Fruit fly (Drosophila melanogaster) whole organism, embryonic: ENCODE results near the gene CG7810.

Experiments used
- Ada2b ChIP-seq: fragments of 200-800 bp; sonication (Bioruptor generic); IDR thresholded peaks from 2 replicates; pipeline ENCODE4 v1.3.6; 2022; ENCODE audit warnings: missing biosample characterization, missing genetic modification characterization
- B-H2 ChIP-seq: fragments of 200-800 bp; sonication (Bioruptor generic); optimal IDR thresholded peaks from 2 replicates; lab custom pipeline; 2018; ENCODE audit warnings: missing biosample characterization, mild to moderate bottlenecking, missing genetic modification characterization
- Bdp1 ChIP-seq: fragments of 200-800 bp; sonication (Bioruptor generic); optimal IDR thresholded peaks from 3 replicates; lab custom pipeline; 2016; ENCODE audit warnings: missing biosample characterization, missing genetic modification characterization
- CG10147 ChIP-seq: fragments of 200-800 bp; sonication (Bioruptor generic); optimal IDR thresholded peaks from 2 replicates; lab custom pipeline; 2019; ENCODE audit warnings: missing biosample characterization, mild to moderate bottlenecking, missing genetic modification characterization, moderate library complexity
- CG10462 ChIP-seq: fragments of 200-800 bp; sonication (Bioruptor generic); optimal IDR thresholded peaks from 2 replicates; lab custom pipeline; 2016; ENCODE audit warnings: missing biosample characterization, missing genetic modification characterization
- CG10565 ChIP-seq: fragments of 200-800 bp; sonication (Bioruptor generic); optimal IDR thresholded peaks from 3 replicates; lab custom pipeline; 2016; ENCODE audit warnings: missing biosample characterization, mild to moderate bottlenecking, missing genetic modification characterization
- CG12104 ChIP-seq: fragments of 200-800 bp; sonication (Bioruptor generic); optimal IDR thresholded peaks from 3 replicates; lab custom pipeline; 2016; ENCODE audit warnings: missing biosample characterization, missing genetic modification characterization
- CG12155 ChIP-seq: fragments of 200-800 bp; sonication (Bioruptor generic); optimal IDR thresholded peaks from 3 replicates; lab custom pipeline; 2016; ENCODE audit warnings: missing biosample characterization, missing genetic modification characterization
- CG15011 ChIP-seq: fragments of 200-800 bp; sonication (Bioruptor generic); optimal IDR thresholded peaks from 3 replicates; lab custom pipeline; 2018; ENCODE audit warnings: missing biosample characterization, mild to moderate bottlenecking, missing genetic modification characterization
- CG15514 ChIP-seq: fragments of 200-800 bp; sonication (Bioruptor generic); optimal IDR thresholded peaks from 3 replicates; lab custom pipeline; 2017; ENCODE audit warnings: missing biosample characterization, missing genetic modification characterization, mild to moderate bottlenecking, moderate library complexity, missing genetic modification reagents
- CG1602 ChIP-seq: fragments of 200-800 bp; sonication (Bioruptor generic); optimal IDR thresholded peaks from 3 replicates; lab custom pipeline; 2016; ENCODE audit warnings: missing biosample characterization, missing genetic modification characterization
- CG2116 ChIP-seq: fragments of 200-800 bp; sonication (Bioruptor generic); optimal IDR thresholded peaks from 3 replicates; lab custom pipeline; 2018; ENCODE audit warnings: missing biosample characterization, mild to moderate bottlenecking, missing genetic modification characterization
- CG2129 ChIP-seq: fragments of 200-800 bp; sonication (Bioruptor generic); IDR thresholded peaks from 2 replicates; pipeline ENCODE4 v1.3.6; 2022; ENCODE audit warnings: missing biosample characterization, missing genetic modification characterization; ENCODE audit not compliant: partially characterized antibody
- CG2202 ChIP-seq: fragments of 200-800 bp; sonication (Bioruptor generic); optimal IDR thresholded peaks from 2 replicates; lab custom pipeline; 2018; ENCODE audit warnings: missing biosample characterization, mild to moderate bottlenecking, missing genetic modification characterization
- CG32532 ChIP-seq: fragments of 200-800 bp; sonication (Bioruptor generic); IDR thresholded peaks from 2 replicates; pipeline ENCODE4 v1.3.6; 2022; ENCODE audit warnings: missing biosample characterization, missing genetic modification characterization
- CG32767 ChIP-seq: fragments of 200-800 bp; sonication (Bioruptor generic); IDR thresholded peaks from 2 replicates; pipeline ENCODE4 v1.3.6; 2022; ENCODE audit warnings: missing biosample characterization, missing genetic modification characterization
- CG4360 ChIP-seq: fragments of 200-800 bp; sonication (Bioruptor generic); IDR thresholded peaks from 2 replicates; pipeline ENCODE4 v1.3.6; 2022; ENCODE audit warnings: missing biosample characterization, missing genetic modification characterization
- CG4617 ChIP-seq: fragments of 200-800 bp; sonication (Bioruptor generic); optimal IDR thresholded peaks from 3 replicates; lab custom pipeline; 2016; ENCODE audit warnings: missing biosample characterization, missing genetic modification characterization, borderline replicate concordance
- CG4707 ChIP-seq: fragments of 200-800 bp; sonication (Bioruptor generic); optimal IDR thresholded peaks from 2 replicates; lab custom pipeline; 2018; ENCODE audit warnings: missing biosample characterization, mild to moderate bottlenecking, missing genetic modification characterization, moderate library complexity
- CG5953 ChIP-seq: fragments of 200-800 bp; sonication (Bioruptor generic); IDR thresholded peaks from 2 replicates; pipeline ENCODE4 v1.3.6; 2022; ENCODE audit warnings: missing biosample characterization, missing genetic modification characterization
- CG8765 ChIP-seq: fragments of 200-800 bp; sonication (Bioruptor generic); IDR thresholded peaks from 2 replicates; pipeline ENCODE4 v1.3.6; 2022; ENCODE audit warnings: missing biosample characterization, missing genetic modification characterization
- HLH3B ChIP-seq: fragments of 200-800 bp; sonication (Bioruptor generic); IDR thresholded peaks from 2 replicates; pipeline ENCODE4 v1.3.6; 2022; ENCODE audit warnings: missing biosample characterization, missing genetic modification characterization
- Hand ChIP-seq: fragments of 200-800 bp; sonication (Bioruptor generic); optimal IDR thresholded peaks from 2 replicates; lab custom pipeline; 2017; ENCODE audit warnings: mild to moderate bottlenecking, missing biosample characterization, missing genetic modification reagents, missing genetic modification characterization
- Hr78 ChIP-seq, 2 experiments: fragments of 200-800 bp in 1 of 2; fragments of >200 bp in 1 of 2; sonication (Bioruptor generic) in 1 of 2; optimal IDR thresholded peaks; 2 replicates each; lab custom pipeline; 2017 to 2019; ENCODE audit warnings: missing biosample characterization in 2 of 2, missing genetic modification characterization in 2 of 2, mild to moderate bottlenecking in 1 of 2, moderate library complexity in 1 of 2
- Kr ChIP-seq: fragments of 200-800 bp; sonication (Bioruptor generic); optimal IDR thresholded peaks from 2 replicates; lab custom pipeline; 2017; ENCODE audit warnings: missing biosample characterization, mild to moderate bottlenecking, missing genetic modification characterization
- Lim3 ChIP-seq: fragments of 200-800 bp; sonication (Bioruptor generic); IDR thresholded peaks from 2 replicates; pipeline ENCODE4 v1.3.6; 2022; ENCODE audit warnings: missing biosample characterization, missing genetic modification characterization
- MBD-R2 ChIP-seq: fragments of 200-800 bp; sonication (Bioruptor generic); IDR thresholded peaks from 2 replicates; pipeline ENCODE4 v1.3.6; 2022; ENCODE audit warnings: missing biosample characterization, missing genetic modification characterization
- Med ChIP-seq: fragments of 200-800 bp; sonication (Bioruptor generic); peaks from one replicate; lab custom pipeline; 2016; ENCODE audit warnings: missing biosample characterization, missing genetic modification characterization, mild to moderate bottlenecking, inconsistent platforms, moderate library complexity
- Oli ChIP-seq: fragments of 200-800 bp; sonication (Bioruptor generic); optimal IDR thresholded peaks from 2 replicates; lab custom pipeline; 2018; ENCODE audit warnings: missing biosample characterization, mild to moderate bottlenecking, missing genetic modification characterization, moderate library complexity
- Poxn ChIP-seq: fragments of 200-800 bp; sonication (Bioruptor generic); IDR thresholded peaks from 2 replicates; pipeline ENCODE4 v1.3.6; 2022; ENCODE audit warnings: missing biosample characterization, missing genetic modification characterization
- Sox102F ChIP-seq: fragments of 200-800 bp; sonication (Bioruptor generic); optimal IDR thresholded peaks from 2 replicates; lab custom pipeline; 2018; ENCODE audit warnings: missing biosample characterization, mild to moderate bottlenecking, missing genetic modification characterization, moderate library complexity
- Xbp1 ChIP-seq: fragments of 200-800 bp; sonication (Bioruptor generic); optimal IDR thresholded peaks from 3 replicates; lab custom pipeline; 2016; ENCODE audit warnings: missing biosample characterization, mild to moderate bottlenecking, missing genetic modification characterization
- ato ChIP-seq: fragments of 200-800 bp; sonication (Bioruptor generic); IDR thresholded peaks from 2 replicates; pipeline ENCODE4 v1.3.6; 2022; ENCODE audit warnings: missing biosample characterization, missing genetic modification characterization; ENCODE audit not compliant: partially characterized antibody
- bbx ChIP-seq: fragments of 200-800 bp; sonication (Bioruptor generic); IDR thresholded peaks from 2 replicates; pipeline ENCODE4 v1.3.6; 2022; ENCODE audit warnings: missing biosample characterization, missing genetic modification characterization; ENCODE audit not compliant: partially characterized antibody
- crc ChIP-seq: fragments of 200-800 bp; sonication (Bioruptor generic); optimal IDR thresholded peaks from 2 replicates; lab custom pipeline; 2016; ENCODE audit warnings: missing biosample characterization, missing genetic modification characterization
- crp ChIP-seq, 2 experiments: fragments of 200-800 bp; sonication (Bioruptor generic); optimal IDR thresholded peaks; 2 replicates in 1 of 2; 3 replicates in 1 of 2; lab custom pipeline; 2017; ENCODE audit warnings: missing biosample characterization in 2 of 2, missing genetic modification characterization in 2 of 2, mild to moderate bottlenecking in 1 of 2, moderate library complexity in 1 of 2
- dm ChIP-seq: fragments of 200-800 bp; sonication (Bioruptor generic); optimal IDR thresholded peaks from 3 replicates; lab custom pipeline; 2016; ENCODE audit warnings: missing biosample characterization, missing genetic modification characterization
- ems ChIP-seq: fragments of 200-800 bp; sonication (Bioruptor generic); optimal IDR thresholded peaks from 3 replicates; lab custom pipeline; 2016; ENCODE audit warnings: missing biosample characterization, missing genetic modification characterization
- fd64A ChIP-seq: fragments of 200-800 bp; sonication (Bioruptor generic); optimal IDR thresholded peaks from 3 replicates; lab custom pipeline; 2018; ENCODE audit warnings: missing biosample characterization, mild to moderate bottlenecking, missing genetic modification characterization
- fd96Cb ChIP-seq: fragments of 200-800 bp; sonication (Bioruptor generic); optimal IDR thresholded peaks from 2 replicates; lab custom pipeline; 2018; ENCODE audit warnings: missing biosample characterization, mild to moderate bottlenecking, missing genetic modification characterization, moderate library complexity
- lilli ChIP-seq: fragments of 200-800 bp; sonication (Bioruptor generic); optimal IDR thresholded peaks from 3 replicates; lab custom pipeline; 2016; ENCODE audit warnings: missing biosample characterization, missing genetic modification characterization
- mirr ChIP-seq: fragments of 200-800 bp; sonication (Bioruptor generic); optimal IDR thresholded peaks from 3 replicates; lab custom pipeline; 2018; ENCODE audit warnings: missing biosample characterization, mild to moderate bottlenecking, missing genetic modification characterization
- oc ChIP-seq: fragments of 200-800 bp; sonication (Bioruptor generic); optimal IDR thresholded peaks from 2 replicates; lab custom pipeline; 2018; ENCODE audit warnings: missing biosample characterization, mild to moderate bottlenecking, missing genetic modification characterization, moderate library complexity
- peb ChIP-seq: fragments of 200-800 bp; sonication (Bioruptor generic); IDR thresholded peaks from 2 replicates; pipeline ENCODE4 v1.3.6; 2022; ENCODE audit warnings: missing biosample characterization, missing genetic modification characterization
- pzg ChIP-seq: fragments of 200-800 bp; sonication (Bioruptor generic); optimal IDR thresholded peaks from 3 replicates; lab custom pipeline; 2018; ENCODE audit warnings: missing biosample characterization, mild to moderate bottlenecking, missing genetic modification characterization, moderate library complexity
- row ChIP-seq: fragments of 200-800 bp; sonication (Bioruptor generic); IDR thresholded peaks from 3 replicates; pipeline ENCODE4 v1.3.6; 2022; ENCODE audit warnings: missing biosample characterization, missing genetic modification characterization
- salm ChIP-seq: fragments of 200-800 bp; sonication (Bioruptor generic); optimal IDR thresholded peaks from 2 replicates; lab custom pipeline; 2018; ENCODE audit warnings: missing biosample characterization, mild to moderate bottlenecking, missing genetic modification characterization
- vnd ChIP-seq: fragments of 200-800 bp; sonication (Bioruptor generic); IDR thresholded peaks from 3 replicates; pipeline ENCODE4 v1.3.6; 2022; ENCODE audit warnings: missing biosample characterization, missing genetic modification characterization; ENCODE audit not compliant: partially characterized antibody

CG7810 gene

DNA sequence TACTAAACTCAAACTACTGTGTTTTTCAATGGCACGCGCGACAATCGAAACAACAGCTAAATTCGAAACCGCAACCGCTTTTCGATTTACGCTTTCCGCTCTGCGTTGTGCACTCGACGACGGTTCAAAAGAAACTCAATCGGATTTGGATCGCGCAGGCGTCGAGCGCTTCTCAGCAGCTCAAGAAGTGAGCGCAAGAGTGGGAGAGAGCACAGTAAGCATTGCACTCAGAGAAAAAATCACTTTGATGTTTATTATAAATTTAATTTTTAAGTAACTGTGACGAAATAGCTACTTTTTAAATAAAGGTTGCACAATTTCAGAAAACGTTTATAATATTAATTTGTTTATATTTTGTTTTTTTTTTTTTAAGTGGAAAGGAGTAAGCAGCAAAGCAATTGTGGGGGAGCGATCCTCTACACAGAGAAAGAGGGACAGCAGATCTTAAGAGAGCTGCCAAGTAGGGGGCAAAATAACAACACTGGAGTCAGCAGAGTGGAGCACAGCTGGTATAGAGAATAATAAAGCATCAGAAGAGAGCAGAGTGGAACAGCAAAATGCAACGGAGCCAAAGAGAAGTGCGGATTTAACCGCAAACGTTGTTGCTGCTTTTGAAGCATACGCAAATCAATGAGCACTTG is 33.3 kb downstream of the CG7810 start (continued):
- peak in 1 of 2 experiments; percentile 86 for TF ChIP-seq Hr78 (GFP tag; optimal IDR thresholded peaks at IDR 0.05; lab: Kevin White, UChicago)
- peak; percentile 98 for TF ChIP-seq CG5953 (GFP tag; lab: Robert Waterston, UW)
- TF ChIP-seq CG15011 (GFP tag; lab: Kevin White, UChicago): peak; percentile 94
- peak; percentile 99 for TF ChIP-seq oc
- TF ChIP-seq CG2116 (GFP tag; lab: Kevin White, UChicago): peak; percentile 89
- TF ChIP-seq CG12104 (GFP tag; lab: Kevin White, UChicago): peak; percentile 98
- peak; percentile 83 for TF ChIP-seq dm (GFP tag; lab: Kevin White, UChicago)
- TF ChIP-seq Bdp1 (GFP tag; lab: Kevin White, UChicago): peak; percentile 87
- peak; percentile 95 for TF ChIP-seq CG4707 (GFP tag; lab: Kevin White, UChicago)
- TF ChIP-seq B-H2: peak; percentile 78
- TF ChIP-seq Kr (GFP tag; lab: Kevin White, UChicago): peak; percentile 77
- TF ChIP-seq CG8765: peak; percentile 96
- peak; percentile 99 for TF ChIP-seq CG32767 (GFP tag; lab: Robert Waterston, UW)
- peak; percentile 95 for TF ChIP-seq Lim3 (GFP tag; lab: Robert Waterston, UW)
- peak; percentile 96 for TF ChIP-seq CG10147 (GFP tag; lab: Kevin White, UChicago)
- peak; percentile 99 for TF ChIP-seq HLH3B
- TF ChIP-seq row (GFP tag; lab: Robert Waterston, UW): peak; percentile 99
- TF ChIP-seq Xbp1 (GFP tag; lab: Kevin White, UChicago): peak; percentile 98
- TF ChIP-seq CG4617 (GFP tag; lab: Kevin White, UChicago): peak; percentile 93
- peak; percentile 93 for TF ChIP-seq fd64A
- TF ChIP-seq vnd (GFP tag; lab: Robert Waterston, UW): no peak
- no peak; the same call in 1 of the 2 replicates for TF ChIP-seq ato (GFP tag; lab: Robert Waterston, UW)
- TF ChIP-seq salm: peak; percentile 97
- TF ChIP-seq Med (GFP tag; lab: Kevin White, UChicago): peak; percentile 98
- peak; percentile 57; the same call in 1 of the 2 replicates for TF ChIP-seq bbx
- peak; percentile 98 for TF ChIP-seq Ada2b (GFP tag; lab: Robert Waterston, UW)
- peak; percentile 90 for TF ChIP-seq CG15514 (GFP tag; lab: Kevin White, UChicago)
- TF ChIP-seq CG1602: peak; percentile 99
- peak; percentile 98 for TF ChIP-seq CG2202
- TF ChIP-seq peb (GFP tag; lab: Robert Waterston, UW): peak; percentile 98
- no peak for TF ChIP-seq CG2129 (GFP tag; lab: Robert Waterston, UW)
- TF ChIP-seq lilli (GFP tag; lab: Kevin White, UChicago): peak; percentile 97
- TF ChIP-seq CG10565 (GFP tag; lab: Kevin White, UChicago): peak; percentile 91
- peak; percentile 0 for TF ChIP-seq pzg (GFP tag; lab: Kevin White, UChicago)
- peak; percentile 45 for TF ChIP-seq mirr
- TF ChIP-seq crp (GFP tag; optimal IDR thresholded peaks at IDR 0.05; lab: Kevin White, UChicago): peak in 1 of 2 experiments; percentile 69
- peak; percentile 94 for TF ChIP-seq CG12155 (GFP tag; lab: Kevin White, UChicago)
- TF ChIP-seq Oli: peak; percentile 98
- TF ChIP-seq crc: peak; percentile 83
- TF ChIP-seq Poxn (GFP tag; lab: Robert Waterston, UW): 0 out of 2 replicates have a peak, but pooled peaks have one; percentile 29
- peak; percentile 90 for TF ChIP-seq Hand (GFP tag; lab: Kevin White, UChicago)
- TF ChIP-seq fd96Cb (tag; lab: Kevin White, UChicago): peak; percentile 98
- peak; percentile 92 for TF ChIP-seq CG4360
- peak; percentile 96 for TF ChIP-seq ems (GFP tag; lab: Kevin White, UChicago)
- peak; percentile 97 for TF ChIP-seq CG32532 (GFP tag; lab: Robert Waterston, UW)
- peak; percentile 96 for TF ChIP-seq CG10462 (GFP tag; lab: Kevin White, UChicago)
- peak; percentile 90 for TF ChIP-seq MBD-R2 (GFP tag; lab: Robert Waterston, UW)
- peak; percentile 99 for TF ChIP-seq Sox102F (GFP tag; lab: Kevin White, UChicago)
